Fruit fly (Drosophila melanogaster) whole organism, pupa: ENCODE data around the gene CG16700.

Experiments
- CG10348 ChIP-seq: fragments of 200-800 bp; sonication (Bioruptor generic); IDR thresholded peaks from 2 replicates; pipeline ENCODE4 v1.3.6; 2022; ENCODE audit warnings: missing biosample characterization, missing genetic modification characterization
- CG12605 ChIP-seq: fragments of 200-800 bp; sonication (Bioruptor generic); IDR thresholded peaks from 2 replicates; pipeline ENCODE4 v1.3.6; 2022; ENCODE audit warnings: missing biosample characterization, missing genetic modification characterization
- CG13204 ChIP-seq: fragments of 200-800 bp; sonication (Bioruptor generic); optimal IDR thresholded peaks from 2 replicates; lab custom pipeline; 2018; ENCODE audit warnings: missing biosample characterization, mild to moderate bottlenecking, missing genetic modification characterization, moderate library complexity
- CG14655 ChIP-seq: fragments of 200-800 bp; sonication (Bioruptor generic); optimal IDR thresholded peaks from 3 replicates; lab custom pipeline; 2017; ENCODE audit warnings: mild to moderate bottlenecking, missing biosample characterization, missing genetic modification reagents, missing genetic modification characterization
- CG15710 ChIP-seq: fragments of 200-800 bp; sonication (Bioruptor generic); optimal IDR thresholded peaks from 2 replicates; lab custom pipeline; 2018; ENCODE audit warnings: missing biosample characterization, mild to moderate bottlenecking, missing genetic modification characterization, moderate library complexity
- CG17806 ChIP-seq: fragments of 200-800 bp; sonication (Bioruptor generic); optimal IDR thresholded peaks from 2 replicates; lab custom pipeline; 2018; ENCODE audit warnings: missing biosample characterization, mild to moderate bottlenecking, missing genetic modification characterization, moderate library complexity
- CG32121 ChIP-seq: fragments of 200-800 bp; sonication (Bioruptor generic); IDR thresholded peaks from 2 replicates; pipeline ENCODE4 v1.3.6; 2022; ENCODE audit warnings: missing biosample characterization, missing genetic modification characterization
- CG34367 ChIP-seq: fragments of 200-800 bp; sonication (Bioruptor generic); optimal IDR thresholded peaks from 2 replicates; lab custom pipeline; 2018; ENCODE audit warnings: missing biosample characterization, mild to moderate bottlenecking, missing genetic modification characterization
- CG4496 ChIP-seq: fragments of 200-800 bp; sonication (Bioruptor generic); IDR thresholded peaks from 3 replicates; pipeline ENCODE4 v1.3.6; 2022; ENCODE audit warnings: missing biosample characterization, missing genetic modification characterization
- CG8159 ChIP-seq: fragments of 200-800 bp; sonication (Bioruptor generic); optimal IDR thresholded peaks from 3 replicates; lab custom pipeline; 2018; ENCODE audit warnings: missing biosample characterization, mild to moderate bottlenecking, missing genetic modification characterization, moderate library complexity
- CG8301 ChIP-seq: fragments of 200-800 bp; sonication (Bioruptor generic); optimal IDR thresholded peaks from 2 replicates; lab custom pipeline; 2018; ENCODE audit warnings: missing biosample characterization, mild to moderate bottlenecking, missing genetic modification characterization
- CG9948 ChIP-seq: fragments of 200-800 bp; sonication (Bioruptor generic); optimal IDR thresholded peaks from 2 replicates; lab custom pipeline; 2018; ENCODE audit warnings: missing biosample characterization, mild to moderate bottlenecking, missing genetic modification characterization, moderate library complexity
- D1 ChIP-seq: fragments of 200-800 bp; sonication (Bioruptor generic); optimal IDR thresholded peaks from 2 replicates; lab custom pipeline; 2018; ENCODE audit warnings: missing biosample characterization, mild to moderate bottlenecking, missing genetic modification characterization, moderate library complexity
- EcR ChIP-seq: fragments of 200-800 bp; sonication (Bioruptor generic); optimal IDR thresholded peaks from 3 replicates; lab custom pipeline; 2019; ENCODE audit warnings: missing biosample characterization, missing genetic modification characterization, mild to moderate bottlenecking, moderate library complexity, missing genetic modification reagents
- Ets98B ChIP-seq: fragments of 200-800 bp; sonication (Bioruptor generic); IDR thresholded peaks from 2 replicates; pipeline ENCODE4 v1.3.6; 2022; ENCODE audit warnings: missing biosample characterization, missing genetic modification characterization
- Pif1A ChIP-seq: fragments of 200-800 bp; sonication (Bioruptor generic); optimal IDR thresholded peaks from 3 replicates; lab custom pipeline; 2016; ENCODE audit warnings: missing biosample characterization, missing genetic modification characterization
- Pif1B ChIP-seq: fragments of 200-800 bp; sonication (Bioruptor generic); optimal IDR thresholded peaks from 3 replicates; lab custom pipeline; 2016; ENCODE audit warnings: missing biosample characterization, missing genetic modification characterization
- Snoo ChIP-seq: fragments of 200-800 bp; sonication (Bioruptor generic); optimal IDR thresholded peaks from 3 replicates; lab custom pipeline; 2017; ENCODE audit warnings: missing biosample characterization, mild to moderate bottlenecking, missing genetic modification characterization, inconsistent platforms
- fd96Ca ChIP-seq: fragments of 200-800 bp; sonication (Bioruptor generic); IDR thresholded peaks from 3 replicates; pipeline ENCODE4 v1.3.6; 2022; ENCODE audit warnings: missing biosample characterization, missing genetic modification characterization
- gl ChIP-seq: fragments of 200-800 bp; sonication (Bioruptor generic); optimal IDR thresholded peaks from 2 replicates; lab custom pipeline; 2018; ENCODE audit warnings: missing biosample characterization, mild to moderate bottlenecking, missing genetic modification characterization
- rn ChIP-seq: fragments of 200-800 bp; sonication (Bioruptor generic); IDR thresholded peaks from 2 replicates; pipeline ENCODE4 v1.3.6; 2022; ENCODE audit warnings: missing biosample characterization, missing genetic modification characterization

CG16700 gene

DNA sequence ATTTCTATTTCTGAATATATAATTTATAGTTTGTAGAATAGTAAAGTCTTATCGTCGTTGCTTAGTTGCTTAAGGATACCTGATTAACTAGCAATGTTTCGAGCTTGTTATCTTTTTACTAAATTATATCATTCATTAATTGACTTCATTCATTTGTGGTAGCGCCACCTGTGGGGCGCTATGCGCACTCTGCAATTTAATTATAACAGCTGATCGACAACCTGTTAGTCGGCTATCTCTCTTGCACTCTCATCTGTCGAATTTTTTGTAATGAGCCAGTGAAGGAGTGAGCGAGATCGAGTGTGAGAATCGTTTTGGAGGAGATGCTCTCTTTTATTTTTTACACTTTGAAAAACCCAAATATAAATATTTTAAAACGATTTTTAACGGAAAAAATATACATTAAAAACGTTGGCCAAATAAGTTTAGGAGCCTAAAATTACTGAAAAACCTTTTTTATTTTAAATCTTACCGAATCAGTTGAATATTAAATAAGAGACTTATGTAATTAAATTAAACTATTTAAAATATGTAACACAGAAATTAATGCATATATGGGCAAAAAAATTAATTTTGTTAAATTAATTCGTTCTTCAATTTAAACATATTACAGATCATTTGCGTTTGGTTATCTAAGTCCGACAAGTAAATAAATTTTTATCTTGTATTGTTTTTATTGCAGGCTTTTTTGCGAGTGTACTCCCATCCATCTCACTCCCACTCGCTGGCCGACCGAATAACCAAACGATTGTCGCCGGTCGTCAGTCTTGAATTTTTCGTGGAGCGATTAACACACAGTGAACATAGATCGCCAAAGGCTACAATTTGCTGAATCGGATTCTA, at the start of gene CG16700, which contains the start of gene CG4991:
Gene CG16700 (plus strand): TSS at position 793 of the 843 bp plus-strand sequence.
Gene CG4991 (plus strand): TSS at position 793 of the 843 bp plus-strand sequence.
- peak; percentile 53 for TF ChIP-seq CG32121 (GFP tag; lab: Robert Waterston, UW)
- peak; percentile 66 for TF ChIP-seq CG8301 (tag; lab: Kevin White, UChicago)
- TF ChIP-seq Snoo (tag; lab: Kevin White, UChicago) = peak; percentile 75
- TF ChIP-seq fd96Ca (GFP tag; lab: Robert Waterston, UW) = peak; percentile 42; the same call in 1 of the 3 replicates
- TF ChIP-seq rn (GFP tag; lab: Robert Waterston, UW) = no peak
- TF ChIP-seq EcR (GFP tag; lab: Kevin White, UChicago) = no peak
- peak; percentile 57 for TF ChIP-seq CG17806
- peak; percentile 79 for TF ChIP-seq CG8159 (tag; lab: Kevin White, UChicago)
- TF ChIP-seq CG15710 (tag; lab: Kevin White, UChicago) = peak; percentile 72
- TF ChIP-seq CG12605 = 0 out of 2 replicates have a peak, but pooled peaks have one; percentile 21
- peak; percentile 43 for TF ChIP-seq CG34367
- no peak for TF ChIP-seq Ets98B (GFP tag; lab: Robert Waterston, UW)
- TF ChIP-seq CG13204 (GFP tag; lab: Kevin White, UChicago) = peak; percentile 12
- TF ChIP-seq gl (tag; lab: Kevin White, UChicago) = no peak
- TF ChIP-seq Pif1B (GFP tag; lab: Kevin White, UChicago) = peak; percentile 45
- TF ChIP-seq D1 = peak; percentile 49
- peak; percentile 75 for TF ChIP-seq CG14655 (GFP tag; lab: Kevin White, UChicago)
- no peak for TF ChIP-seq CG10348 (GFP tag; lab: Robert Waterston, UW)
- peak; percentile 62 for TF ChIP-seq CG9948
- TF ChIP-seq Pif1A (GFP tag; lab: Kevin White, UChicago) = peak; percentile 9
- peak; percentile 62; the same call in 2 of the 3 replicates for TF ChIP-seq CG4496 (GFP tag; lab: Robert Waterston, UW)

DNA sequence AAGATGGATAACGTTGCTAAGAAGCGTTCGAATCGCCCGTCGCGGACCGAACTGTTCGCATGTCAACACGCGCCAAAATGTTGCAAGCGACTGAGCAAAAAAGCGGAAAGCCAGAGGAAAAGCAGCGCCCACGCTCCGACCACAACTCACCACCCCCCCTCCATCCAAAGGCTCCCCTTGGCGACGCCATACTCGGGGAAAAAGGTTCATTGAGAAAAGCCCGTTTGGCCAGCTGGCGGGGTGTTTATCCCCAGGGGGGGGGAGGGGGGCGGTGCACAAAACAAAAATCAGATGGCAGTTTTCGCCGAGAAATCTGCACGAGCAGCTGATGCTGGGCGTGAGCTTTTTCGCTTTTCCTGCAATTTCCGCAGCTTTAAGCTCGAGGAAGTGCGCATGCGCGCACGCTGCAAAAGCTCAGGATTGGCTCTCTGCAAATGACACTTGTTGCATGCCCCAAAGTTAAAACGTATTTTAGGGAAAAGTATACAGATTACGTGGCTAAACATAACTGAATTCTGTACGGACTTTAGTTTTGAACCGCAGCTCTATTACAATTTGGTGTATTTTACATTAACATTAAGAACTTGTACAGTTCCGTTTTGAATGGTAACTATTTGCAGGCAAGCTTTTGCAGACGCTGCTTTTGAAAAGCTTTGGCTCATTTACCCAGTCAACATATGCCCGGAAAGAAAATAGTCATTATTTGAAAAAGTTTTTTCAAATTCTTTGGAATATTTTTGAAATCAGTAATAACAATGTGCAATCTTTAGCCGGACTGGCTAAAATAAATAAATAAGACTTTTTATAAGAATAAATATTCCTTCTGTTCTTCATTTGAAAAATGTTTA, 43.7 kb upstream of the CG16700 start:
- peak; percentile 70 for TF ChIP-seq CG12605
- no peak for TF ChIP-seq CG15710 (tag; lab: Kevin White, UChicago)

DNA sequence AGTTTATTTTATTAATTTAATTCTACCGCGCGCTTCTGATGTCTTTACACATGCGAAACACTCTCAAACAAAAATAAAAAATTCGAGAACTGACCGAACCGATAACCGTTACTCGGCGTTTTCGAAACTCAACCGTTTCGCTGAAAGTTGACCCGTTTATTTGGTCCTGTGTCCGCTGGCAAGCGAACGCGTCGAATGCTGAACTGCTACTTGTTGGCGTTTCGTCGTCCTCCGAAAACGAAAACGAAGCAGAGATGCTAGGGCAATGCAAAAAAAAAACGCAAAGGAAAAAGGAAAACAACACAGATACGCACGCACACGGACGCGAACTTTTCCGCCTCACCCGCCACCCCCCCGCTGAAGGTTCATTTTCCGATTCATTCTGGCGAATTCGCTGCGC, 25.0 kb upstream of the CG16700 start, which contains the start of gene CG45002:
Gene CG45002 (minus strand): TSS at position 101 of the 400 bp plus-strand sequence.
- 0 out of 2 replicates have a peak, but pooled peaks have one; percentile 34 for TF ChIP-seq CG12605
- no peak for TF ChIP-seq Pif1B (GFP tag; lab: Kevin White, UChicago)

DNA sequence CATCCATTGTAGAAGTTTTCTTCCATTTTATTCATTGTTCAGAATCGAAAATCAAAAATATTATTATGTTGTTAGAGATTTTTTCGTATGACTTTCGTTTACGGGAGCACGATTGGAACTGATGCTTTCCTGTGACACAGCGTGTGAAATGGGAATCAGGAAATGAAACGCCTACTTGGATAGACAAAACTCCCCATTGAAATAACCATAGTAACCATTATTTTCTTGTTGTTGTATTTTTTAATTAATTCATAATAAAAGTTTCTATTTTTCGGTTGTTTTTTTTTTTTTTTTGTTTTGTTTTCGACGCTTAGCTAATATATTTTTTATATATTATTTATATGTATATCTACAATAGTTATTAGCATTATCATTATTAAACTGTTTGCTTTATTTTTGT, 23.2 kb upstream of the CG16700 start, which contains the start of gene CG43077:
Gene CG43077 (minus strand): TSS at position 101 of the 400 bp plus-strand sequence.
- no peak for TF ChIP-seq CG32121 (GFP tag; lab: Robert Waterston, UW)

DNA sequence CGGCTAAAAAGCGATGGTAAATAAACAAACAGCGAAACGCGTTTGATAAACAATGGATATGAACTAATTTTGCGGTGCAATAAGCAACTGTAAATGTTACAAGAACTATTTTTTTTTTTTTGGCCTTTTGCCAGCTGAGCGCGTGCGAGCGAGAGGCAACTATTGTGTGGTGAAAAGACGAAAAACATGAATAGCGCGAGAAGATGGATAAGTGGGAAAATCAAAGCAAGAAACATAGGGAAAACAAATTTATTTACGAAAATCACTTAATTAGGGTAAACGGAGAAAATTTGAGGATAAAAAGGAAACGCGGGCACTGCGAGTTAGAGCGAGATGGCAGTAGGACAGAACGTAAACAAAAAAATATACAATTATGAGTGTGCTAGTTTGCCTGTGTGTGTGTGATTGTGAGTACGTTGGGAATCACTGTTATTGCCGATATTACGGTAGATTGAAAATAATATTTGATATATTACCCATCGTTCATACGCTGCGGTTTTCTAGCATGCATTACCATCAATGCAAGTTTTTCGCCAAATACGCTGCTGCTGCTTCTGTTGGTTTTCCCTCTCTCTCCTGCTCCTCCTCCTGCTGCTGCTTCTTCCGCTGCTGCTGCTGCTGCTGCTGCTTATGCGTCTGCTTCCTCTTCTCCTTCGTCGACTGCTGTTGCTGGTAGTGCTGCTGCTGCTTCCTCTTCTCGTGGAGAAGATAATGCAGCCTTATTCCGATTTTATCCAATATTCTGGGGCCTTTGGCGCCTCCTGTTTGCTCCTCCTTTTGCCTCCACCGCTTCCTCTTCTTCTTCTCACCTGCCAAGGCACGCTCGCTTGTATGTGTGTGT, 15.0 kb upstream of the CG16700 start:
- TF ChIP-seq CG4496 (GFP tag; lab: Robert Waterston, UW) (peak; percentile 9; the same call in 1 of the 3 replicates), Ets98B (GFP tag; lab: Robert Waterston, UW) (no peak), Snoo (tag; lab: Kevin White, UChicago) (no peak), CG9948 (no peak), CG8301 (tag; lab: Kevin White, UChicago) (no peak), gl (tag; lab: Kevin White, UChicago) (no peak), CG14655 (GFP tag; lab: Kevin White, UChicago) (no peak), rn (GFP tag; lab: Robert Waterston, UW) (no peak)
